Worm (Caenorhabditis elegans): Measurements from ENCODE around the gene T10D4.19.

The T10D4.19 gene

DNA sequence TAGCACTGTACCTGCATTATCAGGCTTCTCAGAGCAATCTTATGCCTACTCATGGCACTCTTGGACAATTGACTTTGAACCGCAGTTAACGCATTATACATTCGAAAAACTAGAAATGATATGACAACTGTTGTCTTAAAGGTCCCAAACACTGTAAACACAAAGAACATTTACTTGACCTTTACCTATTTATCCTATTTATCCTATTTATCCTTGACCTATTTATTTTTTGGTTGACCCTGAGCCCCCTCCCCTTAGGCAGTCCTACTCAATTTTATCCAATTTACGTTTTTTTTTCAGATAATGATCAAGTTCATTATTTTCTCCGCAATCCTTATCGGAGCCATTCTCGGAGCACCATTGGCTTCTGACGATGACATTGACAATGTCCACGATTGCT, at the start of gene T10D4.19, which contains the start of gene T10D4.14:
Gene T10D4.19 (plus strand): TSS at position 304 of the 400 bp plus-strand sequence.
Gene T10D4.14 (minus strand): TSS at position 101 of the 400 bp plus-strand sequence.
- TF ChIP-seq sox-2 (GFP tag; IDR thresholded peaks at IDR 0.05) (no peak), ceh-2 (tag; optimal IDR thresholded peaks at IDR 0.05) (no peak), elt-4 (tag; optimal IDR thresholded peaks at IDR 0.05) (no peak), F13H6.1 (tag; optimal IDR thresholded peaks at IDR 0.05) (no peak), sdc-2 (tag; optimal IDR thresholded peaks at IDR 0.05) (no peak), tbx-7 (tag; optimal IDR thresholded peaks at IDR 0.05) (no peak), T23F11.4 (GFP tag; optimal IDR thresholded peaks at IDR 0.05) (no peak), zip-5 (tag; optimal IDR thresholded peaks at IDR 0.05) (no peak), ets-4 (tag; optimal IDR thresholded peaks at IDR 0.05) (no peak), ama-1 (optimal IDR thresholded peaks at IDR 0.05) (no peak), fkh-6 (tag; optimal IDR thresholded peaks at IDR 0.05) (no peak)

DNA sequence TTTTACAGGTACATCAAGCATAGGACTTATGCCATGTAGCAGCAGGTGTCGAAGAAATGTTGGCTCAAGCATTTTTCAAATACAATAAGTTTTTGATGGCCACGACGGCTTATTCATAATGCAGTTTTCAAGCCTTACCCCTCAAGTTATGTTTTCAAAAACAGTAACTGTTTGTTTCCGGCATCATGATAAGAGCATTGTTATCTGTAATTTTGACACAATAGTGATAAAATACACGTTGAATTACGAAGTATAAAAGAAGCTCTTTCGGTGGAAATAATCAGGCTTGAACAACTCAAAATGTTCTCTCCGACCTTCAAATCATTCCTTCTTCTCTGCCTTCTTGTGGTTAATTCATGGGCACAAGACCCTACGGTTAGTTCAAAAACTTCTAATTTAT, 49.7 kb upstream of the T10D4.19 start, which contains the start of gene clec-121:
Gene clec-121 (plus strand): TSS at position 301 of the 400 bp plus-strand sequence.
- no peak for TF ChIP-seq ceh-9 (tag; optimal IDR thresholded peaks at IDR 0.05)
- TF ChIP-seq K02D7.2 (tag; optimal IDR thresholded peaks at IDR 0.05): no peak
- TF ChIP-seq hlh-15 (tag; optimal IDR thresholded peaks at IDR 0.05): no peak
- no peak for TF ChIP-seq sdc-2 (tag; optimal IDR thresholded peaks at IDR 0.05)
- no peak for TF ChIP-seq ref-2 (tag; optimal IDR thresholded peaks at IDR 0.05)
- no peak for TF ChIP-seq ceh-31 (tag; optimal IDR thresholded peaks at IDR 0.05)
- no peak for TF ChIP-seq K09A11.1 (tag; optimal IDR thresholded peaks at IDR 0.05; ENCODE audit: insufficient read depth)
- no peak for TF ChIP-seq ceh-18 (tag; optimal IDR thresholded peaks at IDR 0.05)
- TF ChIP-seq elt-4 (tag; optimal IDR thresholded peaks at IDR 0.05): no peak
- TF ChIP-seq nfya-1 (tag; optimal IDR thresholded peaks at IDR 0.05): no peak
- TF ChIP-seq npax-4 (tag; optimal IDR thresholded peaks at IDR 0.05): no peak
- no peak for TF ChIP-seq Y22D7AL.16 (tag; optimal IDR thresholded peaks at IDR 0.05)
- no peak for TF ChIP-seq T23F11.4 (GFP tag; optimal IDR thresholded peaks at IDR 0.05)
- TF ChIP-seq F13H6.1 (tag; optimal IDR thresholded peaks at IDR 0.05): no peak
- TF ChIP-seq lin-11 (tag; optimal IDR thresholded peaks at IDR 0.05): no peak
- TF ChIP-seq sox-2 (GFP tag; IDR thresholded peaks at IDR 0.05): no peak

DNA sequence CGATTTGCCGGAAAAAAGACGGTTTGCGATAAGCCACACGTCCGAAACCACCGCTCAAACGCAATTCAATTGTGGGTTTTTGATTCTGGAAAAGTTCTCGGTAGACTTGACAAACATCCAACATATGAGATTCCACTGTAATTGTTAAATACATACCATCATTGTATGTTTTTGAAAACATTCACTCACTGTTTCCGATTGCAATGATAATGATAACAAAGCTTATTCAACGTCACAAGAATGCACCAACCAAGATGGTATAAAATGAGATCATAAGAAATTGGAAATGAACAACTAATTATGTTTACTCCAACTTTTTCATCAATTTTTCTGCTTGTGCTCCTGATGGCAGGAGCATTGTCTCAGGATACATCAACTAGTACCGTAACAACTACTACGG, 46.0 kb upstream of the T10D4.19 start, which contains the start of gene clec-122:
Gene clec-122 (plus strand): TSS at position 301 of the 400 bp plus-strand sequence.
- TF ChIP-seq fkh-10 (GFP tag; optimal IDR thresholded peaks at IDR 0.05) (no peak), dve-1 (tag; optimal IDR thresholded peaks at IDR 0.05) (no peak), lin-11 (tag; optimal IDR thresholded peaks at IDR 0.05) (no peak), pha-4 (tag; optimal IDR thresholded peaks at IDR 0.05) (no peak), npax-4 (tag; optimal IDR thresholded peaks at IDR 0.05) (no peak), ahr-1 (tag; optimal IDR thresholded peaks at IDR 0.05) (no peak), unc-3 (GFP tag; conservative IDR thresholded peaks at IDR 0.05) (no peak), unc-3 (tag; optimal IDR thresholded peaks at IDR 0.05) (no peak), hlh-30 (tag; optimal IDR thresholded peaks at IDR 0.05; ENCODE audit: insufficient read depth) (no peak), lim-6 (tag; optimal IDR thresholded peaks at IDR 0.05) (no peak), zip-5 (tag; optimal IDR thresholded peaks at IDR 0.05) (no peak), ceh-30 (tag; optimal IDR thresholded peaks at IDR 0.05) (no peak), ceh-19 (GFP tag; optimal IDR thresholded peaks at IDR 0.05) (no peak), unc-86 (tag; optimal IDR thresholded peaks at IDR 0.05) (no peak), nfya-1 (tag; optimal IDR thresholded peaks at IDR 0.05) (no peak), hlh-8 (tag; optimal IDR thresholded peaks at IDR 0.05) (no peak), unc-42 (tag; optimal IDR thresholded peaks at IDR 0.05) (no peak), K09A11.1 (tag; optimal IDR thresholded peaks at IDR 0.05; ENCODE audit: insufficient read depth) (no peak), unc-55 (GFP tag; optimal IDR thresholded peaks at IDR 0.05) (no peak)

DNA sequence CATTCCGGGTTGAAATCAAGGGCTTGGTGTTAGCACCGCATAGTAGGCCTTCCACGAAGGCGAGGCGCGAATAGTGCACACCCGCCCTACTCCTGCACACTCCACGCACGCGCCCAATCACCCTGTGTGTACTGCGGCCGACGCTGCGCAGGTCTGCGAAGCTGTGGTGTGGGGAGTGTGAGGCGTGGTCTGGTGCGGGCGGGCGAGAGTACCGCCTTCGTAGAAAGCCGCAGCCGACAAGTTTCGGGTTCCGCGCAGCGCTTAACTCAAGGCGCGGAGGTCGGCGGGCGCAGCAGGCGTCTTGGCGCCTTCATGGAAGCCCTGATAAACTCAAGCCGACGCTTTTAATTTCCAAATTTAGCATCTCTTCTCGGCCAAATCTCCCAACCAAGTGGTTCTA, 43.6 kb upstream of the T10D4.19 start:
- TF ChIP-seq ceh-48 (tag; optimal IDR thresholded peaks at IDR 0.05): no peak
- TF ChIP-seq hlh-6 (tag; optimal IDR thresholded peaks at IDR 0.05): peak; percentile 34

Data from whole organism, late embryonic.